Fruit fly (Drosophila melanogaster): ENCODE measurements around the gene CG42857.

- no peak for TF ChIP-seq br (GFP tag; optimal IDR thresholded peaks at IDR 0.05)
- no peak for TF ChIP-seq Abd-B (GFP tag; optimal IDR thresholded peaks at IDR 0.05)
Observed at dm6 chr3R:9868538-9869398, 47.8 kb upstream of the CG42857 start.
